Fruit fly (Drosophila melanogaster) Kc167 (cell line): Measurements from ENCODE around the gene CG46059.

ENCODE experiments used
- h ChIP-seq: fragments of >200 bp; optimal IDR thresholded peaks from 3 replicates; lab custom pipeline; 2018; ENCODE audit warnings: missing external identifiers
- psq ChIP-seq: fragments of >200 bp; optimal IDR thresholded peaks from 2 replicates; lab custom pipeline; 2017; ENCODE audit warnings: missing external identifiers
- ttk ChIP-seq: sonication (Bioruptor generic); optimal IDR thresholded peaks from 2 replicates; lab custom pipeline; 2017; ENCODE audit warnings: missing external identifiers

DNA sequence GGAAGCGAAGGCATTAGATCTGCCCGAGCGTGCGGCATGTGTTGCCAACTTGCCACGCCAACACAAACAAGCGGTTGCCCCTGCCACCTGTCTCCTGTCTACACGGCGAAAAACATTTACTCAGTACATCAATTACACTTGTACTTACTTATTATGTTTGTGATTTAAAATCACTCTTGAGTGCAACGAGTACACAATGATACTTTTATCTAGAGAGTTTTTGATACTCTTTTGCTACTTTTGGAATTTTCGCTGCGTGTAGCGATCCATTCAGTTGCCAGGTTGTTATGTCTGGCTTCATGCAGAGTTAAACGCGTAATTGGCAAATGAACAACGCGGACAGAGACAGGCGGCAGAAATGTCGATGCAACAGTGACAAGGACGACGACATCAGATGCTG, 10.1 kb upstream of the CG46059 start:
- TF ChIP-seq h (lab: Kevin White, UChicago) (no peak), psq (no peak), ttk (lab: Kevin White, UChicago) (no peak)
